Worm (Caenorhabditis elegans) whole organism, mixed stage, embryonic: ENCODE data around the gene mrps-17.

Experiments
- mep-1 ChIP-seq: fragments of 150-350 bp; optimal IDR thresholded peaks from 2 replicates; lab custom pipeline; 2017; ENCODE audit warnings: missing biosample characterization, missing genetic modification reagents, missing genetic modification characterization, inconsistent platforms
- nhr-28 ChIP-seq: fragments of 150-350 bp; optimal IDR thresholded peaks from 2 replicates; lab custom pipeline; 2014; ENCODE audit warnings: missing biosample characterization, missing genetic modification characterization
- pha-4 ChIP-seq: fragments of 150-350 bp; optimal IDR thresholded peaks from 2 replicates; lab custom pipeline; 2018; ENCODE audit warnings: missing biosample characterization, missing genetic modification reagents, missing genetic modification characterization
- unc-39 ChIP-seq: fragments of 150-350 bp; optimal IDR thresholded peaks from 2 replicates; lab custom pipeline; 2014; ENCODE audit warnings: missing biosample characterization, missing genetic modification characterization
- ztf-11 ChIP-seq: fragments of 150-350 bp; optimal IDR thresholded peaks from 2 replicates; lab custom pipeline; 2014; ENCODE audit warnings: missing biosample characterization, missing genetic modification characterization

ce11 chrIII:6449854-6450253 is 18.3 kb upstream of the mrps-17 start:
- TF ChIP-seq ztf-11 (tag; lab: Kevin White, UChicago) (no peak), mep-1 (tag; lab: Kevin White, UChicago) (no peak), unc-39 (no peak), nhr-28 (no peak), pha-4 (tag; lab: Kevin White, UChicago) (no peak)
